Worm (Caenorhabditis elegans): ENCODE data around the gene C48D1.9.

C48D1.9 gene

ce11 chrIV:13209566-13209965, at the start of gene C48D1.9:
Gene C48D1.9 (minus strand): TSS chrIV:13209666.
- TF ChIP-seq ref-1 (GFP tag; conservative IDR thresholded peaks at IDR 0.05) = no peak
- TF ChIP-seq tab-1 (GFP tag; IDR thresholded peaks at IDR 0.05) = no peak
- TF ChIP-seq med-1 (GFP tag; optimal IDR thresholded peaks at IDR 0.05; ENCODE audit: insufficient read depth) = no peak

ce11 chrIV:13258872-13259271, 49.4 kb upstream of the C48D1.9 start, which contains the start of gene JC8.16:
Gene JC8.16 (plus strand): TSS chrIV:13259172.
- TF ChIP-seq tab-1 (GFP tag; IDR thresholded peaks at IDR 0.05) (no peak), cog-1 (tag; optimal IDR thresholded peaks at IDR 0.05) (no peak), T22C8.4 (GFP tag; IDR thresholded peaks at IDR 0.05) (no peak), flt-1 (GFP tag; IDR thresholded peaks at IDR 0.05) (no peak), klf-2 (GFP tag; conservative IDR thresholded peaks at IDR 0.05) (no peak), ref-1 (GFP tag; conservative IDR thresholded peaks at IDR 0.05) (no peak), ztf-23 (GFP tag; IDR thresholded peaks at IDR 0.05) (no peak), med-1 (GFP tag; optimal IDR thresholded peaks at IDR 0.05; ENCODE audit: insufficient read depth) (no peak), ztf-29 (GFP tag; IDR thresholded peaks at IDR 0.05) (no peak)

DNA sequence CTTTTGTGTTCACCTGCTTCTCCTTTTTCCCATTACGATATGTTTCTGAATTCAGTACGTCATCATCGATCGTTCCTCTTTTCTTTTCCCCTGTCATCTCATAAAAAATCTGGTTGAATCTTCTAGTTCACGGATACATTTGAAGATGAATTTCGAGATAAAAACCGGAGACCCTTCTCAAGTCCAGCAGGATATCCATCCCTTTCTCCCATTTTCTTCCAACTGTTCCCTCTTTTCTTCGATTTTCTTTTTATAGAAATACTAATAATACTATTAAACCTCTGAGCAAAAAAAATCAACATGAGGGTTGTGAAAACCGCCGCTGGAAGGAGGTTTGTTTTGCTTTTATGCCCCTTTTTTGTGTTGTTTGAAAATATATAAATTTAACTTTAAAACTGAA, 46.4 kb upstream of the C48D1.9 start, which contains the start of gene bus-12:
Gene bus-12 (plus strand): TSS at position 301 of the 400 bp plus-strand sequence.
- no peak for TF ChIP-seq flt-1 (GFP tag; IDR thresholded peaks at IDR 0.05)
- TF ChIP-seq tab-1 (GFP tag; IDR thresholded peaks at IDR 0.05) = no peak
- TF ChIP-seq med-1 (GFP tag; optimal IDR thresholded peaks at IDR 0.05; ENCODE audit: insufficient read depth) = no peak
- no peak for TF ChIP-seq cog-1 (tag; optimal IDR thresholded peaks at IDR 0.05)
- no peak for TF ChIP-seq klf-2 (GFP tag; conservative IDR thresholded peaks at IDR 0.05)
- no peak for TF ChIP-seq ztf-29 (GFP tag; IDR thresholded peaks at IDR 0.05)
- no peak for TF ChIP-seq T22C8.4 (GFP tag; IDR thresholded peaks at IDR 0.05)
- no peak for TF ChIP-seq ref-1 (GFP tag; conservative IDR thresholded peaks at IDR 0.05)
- TF ChIP-seq ztf-23 (GFP tag; IDR thresholded peaks at IDR 0.05) = no peak

ce11 chrIV:13253841-13254240, 44.4 kb upstream of the C48D1.9 start, which contains the start of gene ttr-45:
Gene ttr-45 (plus strand): TSS chrIV:13254225.
- TF ChIP-seq ztf-29 (GFP tag; IDR thresholded peaks at IDR 0.05) (no peak), med-1 (GFP tag; optimal IDR thresholded peaks at IDR 0.05; ENCODE audit: insufficient read depth) (no peak), klf-2 (GFP tag; conservative IDR thresholded peaks at IDR 0.05) (no peak), cog-1 (tag; optimal IDR thresholded peaks at IDR 0.05) (no peak), ref-1 (GFP tag; conservative IDR thresholded peaks at IDR 0.05) (no peak), ztf-23 (GFP tag; IDR thresholded peaks at IDR 0.05) (no peak), flt-1 (GFP tag; IDR thresholded peaks at IDR 0.05) (no peak), tab-1 (GFP tag; IDR thresholded peaks at IDR 0.05) (no peak), T22C8.4 (GFP tag; IDR thresholded peaks at IDR 0.05) (no peak)

- TF ChIP-seq klf-2 (GFP tag; conservative IDR thresholded peaks at IDR 0.05) = no peak
These were observed 42.7 kb upstream of the C48D1.9 start, which contains the start of gene ttr-51 for ce11 chrIV:13252211-13252610. Gene ttr-51 (minus strand): TSS chrIV:13252311.

DNA sequence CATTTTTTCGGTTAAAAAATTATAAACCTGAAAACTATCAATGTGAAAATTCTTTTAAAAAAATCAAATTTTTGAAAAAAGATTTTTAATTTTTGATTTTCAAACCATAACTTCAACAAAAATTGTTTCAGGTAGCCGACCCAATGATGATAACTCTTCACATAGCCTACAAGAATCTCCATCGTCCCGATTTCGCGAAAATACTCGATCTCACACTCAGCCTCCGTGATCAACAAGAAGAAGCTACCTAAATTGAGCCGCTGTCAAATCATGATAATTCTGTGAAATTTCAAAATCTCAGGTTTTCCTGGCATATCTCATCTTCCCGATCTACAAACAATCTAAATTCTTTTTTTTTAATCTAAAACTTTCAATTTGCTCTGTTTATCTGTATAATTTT, 40.8 kb upstream of the C48D1.9 start:
- TF ChIP-seq cog-1 (tag; optimal IDR thresholded peaks at IDR 0.05) (no peak), flt-1 (GFP tag; IDR thresholded peaks at IDR 0.05) (no peak), tab-1 (GFP tag; IDR thresholded peaks at IDR 0.05) (no peak), med-1 (GFP tag; optimal IDR thresholded peaks at IDR 0.05; ENCODE audit: insufficient read depth) (no peak), ztf-23 (GFP tag; IDR thresholded peaks at IDR 0.05) (no peak), klf-2 (GFP tag; conservative IDR thresholded peaks at IDR 0.05) (no peak), T22C8.4 (GFP tag; IDR thresholded peaks at IDR 0.05) (no peak), ref-1 (GFP tag; conservative IDR thresholded peaks at IDR 0.05) (no peak), ztf-29 (GFP tag; IDR thresholded peaks at IDR 0.05) (no peak)

DNA sequence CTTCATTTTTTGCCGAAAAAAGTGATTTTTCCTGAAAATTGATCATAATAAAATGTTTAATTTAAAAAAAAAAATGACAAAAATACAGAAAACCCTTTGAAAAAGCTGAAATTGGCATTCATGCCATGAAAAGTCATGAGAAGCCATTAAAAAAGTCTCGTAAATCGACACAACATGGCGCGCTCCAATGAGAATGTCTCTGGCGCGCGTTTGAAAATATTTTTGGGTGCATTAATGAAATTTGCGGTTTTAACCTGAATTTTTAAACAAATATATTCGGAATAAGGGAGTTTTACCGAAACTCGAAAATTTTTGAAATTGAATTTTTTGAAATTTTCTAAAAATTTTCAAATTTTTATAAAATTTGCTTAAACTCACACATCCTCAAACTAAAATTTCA, 38.3 kb upstream of the C48D1.9 start:
- no peak for TF ChIP-seq flt-1 (GFP tag; IDR thresholded peaks at IDR 0.05)
- TF ChIP-seq klf-2 (GFP tag; conservative IDR thresholded peaks at IDR 0.05) = no peak
- TF ChIP-seq cog-1 (tag; optimal IDR thresholded peaks at IDR 0.05) = no peak
- no peak for TF ChIP-seq tab-1 (GFP tag; IDR thresholded peaks at IDR 0.05)

ce11 chrIV:13246961-13247360, 37.5 kb upstream of the C48D1.9 start, which contains the start of gene JC8.7:
Gene JC8.7 (plus strand): TSS chrIV:13247261.
- TF ChIP-seq klf-2 (GFP tag; conservative IDR thresholded peaks at IDR 0.05) (no peak), ref-1 (GFP tag; conservative IDR thresholded peaks at IDR 0.05) (no peak), cog-1 (tag; optimal IDR thresholded peaks at IDR 0.05) (no peak), med-1 (GFP tag; optimal IDR thresholded peaks at IDR 0.05; ENCODE audit: insufficient read depth) (no peak), flt-1 (GFP tag; IDR thresholded peaks at IDR 0.05) (no peak), tab-1 (GFP tag; IDR thresholded peaks at IDR 0.05) (no peak), T22C8.4 (GFP tag; IDR thresholded peaks at IDR 0.05) (no peak), ztf-23 (GFP tag; IDR thresholded peaks at IDR 0.05) (no peak), ztf-29 (GFP tag; IDR thresholded peaks at IDR 0.05) (no peak)

DNA sequence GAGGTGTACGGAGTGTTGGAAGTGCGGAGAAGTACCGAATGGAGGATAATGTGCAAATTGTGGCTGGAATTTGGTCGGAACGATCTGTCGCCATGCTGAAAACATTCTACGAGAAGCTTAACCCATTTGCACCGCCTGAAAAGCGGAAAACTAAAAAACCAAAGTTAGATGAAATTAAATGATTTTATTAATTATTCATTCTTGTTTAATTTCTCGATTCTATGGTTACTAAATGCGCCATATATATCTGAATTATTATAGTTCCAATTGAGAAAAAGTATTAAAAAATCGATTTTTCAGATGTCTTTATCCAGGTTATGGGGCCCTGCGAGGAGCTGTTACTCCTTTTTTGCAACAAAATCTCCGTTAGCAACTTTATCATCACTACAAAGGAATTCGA, 34.6 kb upstream of the C48D1.9 start, which contains the start of gene cox-11:
Gene cox-11 (plus strand): TSS at position 301 of the 400 bp plus-strand sequence.
- TF ChIP-seq flt-1 (GFP tag; IDR thresholded peaks at IDR 0.05) (no peak), ref-1 (GFP tag; conservative IDR thresholded peaks at IDR 0.05) (no peak), ztf-29 (GFP tag; IDR thresholded peaks at IDR 0.05) (no peak), cog-1 (tag; optimal IDR thresholded peaks at IDR 0.05) (no peak), tab-1 (GFP tag; IDR thresholded peaks at IDR 0.05) (no peak), ztf-23 (GFP tag; IDR thresholded peaks at IDR 0.05) (no peak), T22C8.4 (GFP tag; IDR thresholded peaks at IDR 0.05) (no peak), med-1 (GFP tag; optimal IDR thresholded peaks at IDR 0.05; ENCODE audit: insufficient read depth) (no peak), klf-2 (GFP tag; conservative IDR thresholded peaks at IDR 0.05) (no peak)

DNA sequence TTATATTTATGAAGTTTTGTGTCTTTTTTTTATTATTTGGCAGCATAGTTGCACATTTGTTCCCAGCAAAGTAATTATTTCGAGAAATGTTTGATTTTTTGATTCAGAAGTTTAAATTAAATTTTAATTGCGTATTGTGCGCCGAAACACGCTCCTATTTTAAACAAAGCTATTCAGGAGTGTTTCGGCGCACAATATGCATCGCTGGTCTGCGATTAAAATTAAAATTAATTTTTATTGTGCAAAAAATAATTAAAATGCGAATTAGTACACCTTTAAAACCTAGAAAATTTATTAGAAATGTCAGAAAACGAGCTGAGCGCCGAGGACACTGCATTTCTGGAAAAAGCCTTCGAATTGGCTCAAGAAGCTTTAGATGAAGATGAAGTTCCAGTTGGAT, 33.9 kb upstream of the C48D1.9 start, which contains the start of gene JC8.4:
Gene JC8.4 (plus strand): TSS at position 301 of the 400 bp plus-strand sequence.
- TF ChIP-seq med-1 (GFP tag; optimal IDR thresholded peaks at IDR 0.05; ENCODE audit: insufficient read depth) (no peak), ztf-29 (GFP tag; IDR thresholded peaks at IDR 0.05) (no peak), T22C8.4 (GFP tag; IDR thresholded peaks at IDR 0.05) (no peak), flt-1 (GFP tag; IDR thresholded peaks at IDR 0.05) (no peak), klf-2 (GFP tag; conservative IDR thresholded peaks at IDR 0.05) (no peak), ref-1 (GFP tag; conservative IDR thresholded peaks at IDR 0.05) (no peak), tab-1 (GFP tag; IDR thresholded peaks at IDR 0.05) (no peak), cog-1 (tag; optimal IDR thresholded peaks at IDR 0.05) (no peak), ztf-23 (GFP tag; IDR thresholded peaks at IDR 0.05) (no peak)

All from whole organism, midembryonic.